Worm (Caenorhabditis elegans) whole organism, L4 larva: Measurements from ENCODE around the gene str-220.

Source experiments
- D1046.2 ChIP-seq: fragments of 200-800 bp; sonication (Bioruptor generic); IDR thresholded peaks from 2 replicates; pipeline ENCODE4 v1.3.6; 2022; ENCODE audit warnings: missing genetic modification characterization, missing compliant biosample characterization
- F10B5.3 ChIP-seq: sonication (generic microtip); optimal IDR thresholded peaks from 2 replicates; lab custom pipeline; 2016; ENCODE audit warnings: mild to moderate bottlenecking, missing genetic modification characterization, missing compliant biosample characterization
- F37D6.2 ChIP-seq: sonication (generic microtip); optimal IDR thresholded peaks from 2 replicates; lab custom pipeline; 2016; ENCODE audit warnings: mild to moderate bottlenecking, missing genetic modification characterization, missing compliant biosample characterization
- F44E2.7 ChIP-seq: fragments of 200-800 bp; sonication (Bioruptor generic); IDR thresholded peaks from 2 replicates; pipeline ENCODE4 v2.1.2; 2022; ENCODE audit warnings: missing genetic modification characterization, missing compliant biosample characterization
- T20F7.1 ChIP-seq: fragments of 200-800 bp; sonication (Bioruptor generic); optimal IDR thresholded peaks from 2 replicates; lab custom pipeline; 2018; ENCODE audit warnings: mild to moderate bottlenecking, missing genetic modification characterization, missing compliant biosample characterization
- Y5F2A.4 ChIP-seq: fragments of 200-800 bp; sonication (Bioruptor generic); optimal IDR thresholded peaks from 2 replicates; lab custom pipeline; 2018; ENCODE audit warnings: mild to moderate bottlenecking, missing genetic modification characterization, missing compliant biosample characterization
- ZK337.2 ChIP-seq: fragments of 200-800 bp; sonication (Bioruptor generic); IDR thresholded peaks from 2 replicates; pipeline ENCODE4 v1.3.6; 2022; ENCODE audit warnings: missing genetic modification reagents, missing genetic modification characterization, missing compliant biosample characterization
- aha-1 ChIP-seq: fragments of 150-350 bp; peaks from one replicate; lab custom pipeline; 2014; ENCODE audit warnings: missing biosample characterization, missing genetic modification characterization
- ceh-32 ChIP-seq: sonication (generic microtip); optimal IDR thresholded peaks from 2 replicates; lab custom pipeline; 2016; ENCODE audit warnings: mild to moderate bottlenecking, missing genetic modification characterization, missing compliant biosample characterization; ENCODE audit not compliant: poor library complexity
- ceh-44 ChIP-seq: fragments of 200-800 bp; sonication (Bioruptor generic); IDR thresholded peaks from 2 replicates; pipeline ENCODE4 v1.3.6; 2022; ENCODE audit warnings: missing genetic modification reagents, missing genetic modification characterization, missing compliant biosample characterization
- ctbp-1 ChIP-seq: fragments of 200-800 bp; sonication (Bioruptor generic); IDR thresholded peaks from 2 replicates; pipeline ENCODE4 v1.3.6; 2022; ENCODE audit warnings: missing genetic modification reagents, missing genetic modification characterization, missing compliant biosample characterization
- daf-12 ChIP-seq: fragments of 150-350 bp; optimal IDR thresholded peaks from 2 replicates; lab custom pipeline; 2014; ENCODE audit warnings: missing biosample characterization, missing genetic modification reagents, missing genetic modification characterization
- daf-8 ChIP-seq: fragments of 200-800 bp; sonication (Bioruptor generic); IDR thresholded peaks from 2 replicates; pipeline ENCODE4 v1.3.6; 2022; ENCODE audit warnings: missing genetic modification characterization, missing compliant biosample characterization
- dmd-9 ChIP-seq: fragments of 200-800 bp; sonication (Bioruptor generic); IDR thresholded peaks from 2 replicates; pipeline ENCODE4 v1.3.6; 2022; ENCODE audit warnings: missing genetic modification reagents, missing genetic modification characterization, missing compliant biosample characterization
- dpl-1 ChIP-seq: fragments of 150-350 bp; optimal IDR thresholded peaks from 2 replicates; lab custom pipeline; 2014; ENCODE audit warnings: missing biosample characterization, missing genetic modification reagents, missing genetic modification characterization
- dve-1 ChIP-seq: sonication (generic microtip); optimal IDR thresholded peaks from 2 replicates; lab custom pipeline; 2017; ENCODE audit warnings: antibody characterized with exemption, mild to moderate bottlenecking, missing genetic modification characterization, missing compliant biosample characterization; ENCODE audit not compliant: insufficient read depth
- egl-27 ChIP-seq: sonication (generic microtip); optimal IDR thresholded peaks from 3 replicates; lab custom pipeline; 2017; ENCODE audit warnings: missing biosample characterization, missing genetic modification reagents, missing genetic modification characterization
- egl-43 ChIP-seq: fragments of 200-800 bp; sonication (Bioruptor generic); IDR thresholded peaks from 2 replicates; pipeline ENCODE4 v1.3.6; 2022; ENCODE audit warnings: missing genetic modification reagents, missing genetic modification characterization, missing compliant biosample characterization
- fkh-10 ChIP-seq: fragments of 150-350 bp; optimal IDR thresholded peaks from 2 replicates; lab custom pipeline; 2014; ENCODE audit warnings: missing biosample characterization, missing genetic modification reagents, missing genetic modification characterization
- fos-1 ChIP-seq: fragments of 150-350 bp; optimal IDR thresholded peaks from 2 replicates; lab custom pipeline; 2014; ENCODE audit warnings: missing biosample characterization, missing genetic modification characterization
- hif-1 ChIP-seq, 2 experiments: sonication (generic microtip); optimal IDR thresholded peaks; 2 replicates each; lab custom pipeline; 2016 to 2017; ENCODE audit warnings: missing compliant biosample characterization in 2 of 2, missing genetic modification characterization in 2 of 2, missing genetic modification reagents in 2 of 2, missing genotype in 2 of 2, mild to moderate bottlenecking in 1 of 2
- hlh-11 ChIP-seq: fragments of 200-800 bp; sonication (Bioruptor generic); optimal IDR thresholded peaks from 2 replicates; lab custom pipeline; 2018; ENCODE audit warnings: mild to moderate bottlenecking, missing genetic modification characterization, missing compliant biosample characterization
- jun-1 ChIP-seq: fragments of 150-350 bp; optimal IDR thresholded peaks from 2 replicates; lab custom pipeline; 2014; ENCODE audit warnings: missing biosample characterization, missing genetic modification reagents, missing genetic modification characterization
- lim-7 ChIP-seq: fragments of 200-800 bp; sonication (Bioruptor generic); IDR thresholded peaks from 2 replicates; pipeline ENCODE4 v1.3.6; 2022; ENCODE audit warnings: missing genetic modification characterization, missing compliant biosample characterization
- lin-1 ChIP-seq: fragments of 200-800 bp; sonication (Bioruptor generic); IDR thresholded peaks from 2 replicates; pipeline ENCODE4 v1.3.6; 2022; ENCODE audit warnings: missing genetic modification reagents, missing genetic modification characterization, missing compliant biosample characterization
- lin-13 ChIP-seq: fragments of 150-350 bp; optimal IDR thresholded peaks from 2 replicates; lab custom pipeline; 2014; ENCODE audit warnings: missing biosample characterization, missing genetic modification reagents, missing genetic modification characterization
- lin-15B ChIP-seq: fragments of 150-350 bp; sonication (generic microtip); optimal IDR thresholded peaks from 3 replicates; lab custom pipeline; 2014; ENCODE audit warnings: missing biosample characterization, missing genetic modification characterization
- lin-38 ChIP-seq: fragments of 200-800 bp; sonication (Bioruptor generic); IDR thresholded peaks from 2 replicates; pipeline ENCODE4 v1.3.6; 2022; ENCODE audit warnings: missing genetic modification reagents, missing genetic modification characterization, missing compliant biosample characterization
- madf-5 ChIP-seq, 2 experiments: fragments of 200-800 bp; sonication (Bioruptor generic); IDR thresholded peaks; 2 replicates each; pipeline ENCODE4 v1.3.6; 2022; ENCODE audit warnings: missing compliant biosample characterization in 2 of 2, missing genetic modification characterization in 2 of 2
- madf-9 ChIP-seq: fragments of 200-800 bp; sonication (Bioruptor generic); conservative IDR thresholded peaks from 2 replicates; pipeline ENCODE4 v1.3.6; 2022; ENCODE audit warnings: missing genetic modification reagents, missing genetic modification characterization, missing compliant biosample characterization
- mdt-29 ChIP-seq: fragments of 200-800 bp; sonication (Bioruptor generic); IDR thresholded peaks from 2 replicates; pipeline ENCODE4 v1.3.6; 2022; ENCODE audit warnings: missing genetic modification reagents, missing genetic modification characterization, missing compliant biosample characterization
- mep-1 ChIP-seq: fragments of 150-350 bp; sonication (generic microtip); optimal IDR thresholded peaks from 3 replicates; lab custom pipeline; 2014; ENCODE audit warnings: missing biosample characterization, missing genetic modification characterization
- mes-2 ChIP-seq: sonication (generic microtip); optimal IDR thresholded peaks from 2 replicates; lab custom pipeline; 2016; ENCODE audit warnings: missing genotype, mild to moderate bottlenecking, missing genetic modification characterization, missing compliant biosample characterization; ENCODE audit not compliant: poor library complexity, severe bottlenecking
- mxl-3 ChIP-seq: fragments of 200-800 bp; sonication (Bioruptor generic); optimal IDR thresholded peaks from 2 replicates; lab custom pipeline; 2018; ENCODE audit warnings: mild to moderate bottlenecking, missing genetic modification characterization, missing compliant biosample characterization
- nhr-10 ChIP-seq: fragments of 150-350 bp; optimal IDR thresholded peaks from 2 replicates; lab custom pipeline; 2014; ENCODE audit warnings: missing biosample characterization, missing genetic modification characterization
- nhr-11 ChIP-seq: fragments of 150-350 bp; optimal IDR thresholded peaks from 2 replicates; lab custom pipeline; 2014; ENCODE audit warnings: missing biosample characterization, missing genetic modification characterization
- nhr-237 ChIP-seq: sonication (generic microtip); optimal IDR thresholded peaks from 2 replicates; lab custom pipeline; 2017; ENCODE audit warnings: missing biosample characterization, missing genetic modification characterization
- nhr-25 ChIP-seq: sonication (generic microtip); optimal IDR thresholded peaks from 2 replicates; lab custom pipeline; 2017; ENCODE audit warnings: missing genetic modification characterization, mild to moderate bottlenecking, missing compliant biosample characterization, antibody characterized with exemption, moderate library complexity, borderline replicate concordance; ENCODE audit not compliant: insufficient read depth
- nhr-41 ChIP-seq: fragments of 200-800 bp; sonication (Bioruptor generic); IDR thresholded peaks from 2 replicates; pipeline ENCODE4 v1.3.6; 2022; ENCODE audit warnings: missing genetic modification reagents, missing genetic modification characterization, missing compliant biosample characterization
- nhr-6 ChIP-seq: fragments of 150-350 bp; optimal IDR thresholded peaks from 2 replicates; lab custom pipeline; 2014; ENCODE audit warnings: missing biosample characterization, missing genetic modification characterization
- nhr-77 ChIP-seq: fragments of 150-350 bp; optimal IDR thresholded peaks from 2 replicates; lab custom pipeline; 2014; ENCODE audit warnings: missing biosample characterization, missing genetic modification characterization
- php-3 ChIP-seq: fragments of 200-800 bp; sonication (Bioruptor generic); IDR thresholded peaks from 2 replicates; pipeline ENCODE4 v1.3.6; 2022; ENCODE audit warnings: missing genetic modification reagents, missing genetic modification characterization, missing compliant biosample characterization
- pqm-1 ChIP-seq: sonication (generic microtip); optimal IDR thresholded peaks from 2 replicates; lab custom pipeline; 2017; ENCODE audit warnings: missing biosample characterization, missing genetic modification characterization
- skn-1 ChIP-seq: fragments of 150-350 bp; optimal IDR thresholded peaks from 2 replicates; lab custom pipeline; 2014; ENCODE audit warnings: missing biosample characterization, missing genetic modification characterization
- spr-3 ChIP-seq: fragments of 200-800 bp; sonication (Bioruptor generic); optimal IDR thresholded peaks from 2 replicates; lab custom pipeline; 2018; ENCODE audit warnings: mild to moderate bottlenecking, missing genetic modification characterization, missing compliant biosample characterization
- vab-7 ChIP-seq: fragments of 200-800 bp; sonication (Bioruptor generic); IDR thresholded peaks from 2 replicates; pipeline ENCODE4 v1.3.6; 2022; ENCODE audit warnings: missing genetic modification reagents, missing genetic modification characterization, missing compliant biosample characterization
- zag-1 ChIP-seq: fragments of 150-350 bp; optimal IDR thresholded peaks from 2 replicates; lab custom pipeline; 2014; ENCODE audit warnings: missing biosample characterization, missing genetic modification characterization
- zfp-3 ChIP-seq: fragments of 200-800 bp; sonication (Bioruptor generic); conservative IDR thresholded peaks from 2 replicates; pipeline ENCODE4 v1.3.6; 2022; ENCODE audit warnings: missing genetic modification reagents, missing genetic modification characterization, missing compliant biosample characterization
- zip-2 ChIP-seq: fragments of 150-350 bp; optimal IDR thresholded peaks from 2 replicates; lab custom pipeline; 2014; ENCODE audit warnings: missing biosample characterization, missing genetic modification characterization
- ztf-11 ChIP-seq: fragments of 150-350 bp; optimal IDR thresholded peaks from 2 replicates; lab custom pipeline; 2014; ENCODE audit warnings: missing biosample characterization, missing genetic modification characterization

The str-220 gene

DNA sequence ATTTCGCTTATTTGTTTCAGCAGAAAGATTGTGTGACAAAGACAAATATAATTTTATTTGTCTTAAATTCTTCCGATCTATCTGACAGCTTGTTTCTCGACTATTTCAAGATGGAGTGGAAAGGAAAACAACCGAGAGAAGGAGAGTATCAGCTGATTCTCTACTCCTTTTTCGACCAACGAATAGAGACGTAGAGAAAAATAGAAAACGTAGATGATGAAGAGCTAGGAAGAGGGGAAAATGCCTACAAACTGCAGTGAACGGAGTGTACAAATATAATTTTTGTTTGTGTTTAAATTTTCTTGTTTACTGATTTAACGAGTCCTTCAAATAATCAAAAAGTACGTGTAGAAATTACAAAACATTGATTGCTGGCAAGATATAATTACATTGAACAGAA lies 23.4 kb downstream of the str-220 start (continued):
- TF ChIP-seq dmd-9 (GFP tag; lab: Robert Waterston, UW) (no peak), lin-13 (GFP tag; lab: Kevin White, UChicago) (no peak), egl-27 (no peak)

DNA sequence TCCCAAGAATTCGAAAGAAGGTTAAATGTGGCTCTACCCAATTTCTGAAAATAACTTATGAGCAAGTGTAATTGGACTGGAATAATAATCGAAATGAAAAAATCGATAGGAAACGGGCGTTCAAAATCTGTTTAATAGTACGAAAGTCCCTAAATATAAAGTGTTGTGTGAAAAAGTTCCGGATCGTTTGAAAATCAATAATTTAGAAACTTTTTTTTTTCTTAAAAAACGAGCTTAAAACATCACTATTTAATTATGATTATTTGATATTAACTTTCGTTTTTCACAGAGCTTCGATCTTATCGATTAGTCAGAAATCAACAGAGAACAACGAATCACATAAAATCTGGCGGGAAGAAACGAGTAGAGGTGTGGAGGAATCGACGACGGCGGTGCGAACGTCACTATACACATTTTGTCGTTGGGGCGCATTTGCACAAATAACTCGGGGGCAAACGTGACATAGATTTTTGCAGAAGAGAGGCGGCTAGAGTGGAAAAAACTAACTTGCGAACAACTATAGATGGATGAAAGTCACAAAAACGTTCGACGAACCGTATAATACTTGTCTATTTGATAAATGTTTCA lies 26.4 kb downstream of the str-220 start, which contains the start of gene hecd-1:
hecd-1 (minus strand) TSS at position 51 of the 588 bp plus-strand sequence.
- TF ChIP-seq ceh-44 (GFP tag; lab: Robert Waterston, UW) (no peak), hif-1 (tag; optimal IDR thresholded peaks at IDR 0.05; lab: Kevin White, UChicago) (no peak), F37D6.2 (tag; lab: Kevin White, UChicago) (no peak), lin-15B (tag; lab: Kevin White, UChicago) (no peak), mep-1 (tag; lab: Kevin White, UChicago) (peak; percentile 23), zip-2 (tag; lab: Kevin White, UChicago) (no peak), nhr-77 (no peak), madf-9 (GFP tag; lab: Robert Waterston, UW) (no peak), Y5F2A.4 (no peak), zfp-3 (GFP tag; lab: Robert Waterston, UW) (no peak), daf-8 (GFP tag; lab: Robert Waterston, UW) (no peak), nhr-237 (no peak), D1046.2 (GFP tag; lab: Robert Waterston, UW) (no peak), ceh-32 (tag; lab: Kevin White, UChicago) (no peak), hlh-11 (peak; percentile 14), fkh-10 (GFP tag; lab: Kevin White, UChicago) (no peak), ZK337.2 (no peak), mxl-3 (peak; percentile 37), lin-1 (GFP tag; lab: Robert Waterston, UW) (no peak), dve-1 (peak; percentile 16), nhr-10 (tag; lab: Kevin White, UChicago) (no peak), aha-1 (tag; lab: Kevin White, UChicago) (peak; percentile 79), egl-27 (no peak), skn-1 (tag; lab: Kevin White, UChicago) (no peak), daf-12 (no peak), ctbp-1 (GFP tag; lab: Robert Waterston, UW) (no peak), zag-1 (tag; lab: Kevin White, UChicago) (no peak), php-3 (GFP tag; lab: Robert Waterston, UW) (no peak), nhr-11 (tag; lab: Kevin White, UChicago) (no peak), lin-38 (GFP tag; lab: Robert Waterston, UW) (peak; percentile 68), nhr-6 (no peak), mdt-29 (GFP tag; lab: Robert Waterston, UW) (no peak), dpl-1 (peak; percentile 20), jun-1 (tag; lab: Kevin White, UChicago) (no peak), ztf-11 (tag; lab: Kevin White, UChicago) (no peak), mes-2 (peak; percentile 13), vab-7 (no peak), spr-3 (no peak), nhr-41 (GFP tag; lab: Robert Waterston, UW) (no peak), pqm-1 (no peak), F10B5.3 (tag; lab: Kevin White, UChicago) (no peak), madf-5 (GFP tag; IDR thresholded peaks at IDR 0.05; lab: Robert Waterston, UW) (no peak), lim-7 (GFP tag; lab: Robert Waterston, UW) (no peak), T20F7.1 (GFP tag; lab: Kevin White, UChicago) (no peak), fos-1 (no peak), egl-43 (GFP tag; lab: Robert Waterston, UW) (no peak), nhr-25 (tag; lab: Kevin White, UChicago) (no peak), F44E2.7 (GFP tag; lab: Robert Waterston, UW) (no peak)
